Fruit fly (Drosophila melanogaster) whole organism, prepupa: ENCODE results near the gene CG13043.

Source experiments
- Blimp-1 ChIP-seq: fragments of 200-800 bp; sonication (Bioruptor generic); optimal IDR thresholded peaks from 3 replicates; lab custom pipeline; 2017; ENCODE audit warnings: missing biosample characterization, missing genetic modification characterization, mild to moderate bottlenecking, moderate library complexity, missing genetic modification reagents
- CG11762 ChIP-seq: fragments of 200-800 bp; sonication (Bioruptor generic); optimal IDR thresholded peaks from 3 replicates; lab custom pipeline; 2016; ENCODE audit warnings: missing biosample characterization, missing genetic modification characterization; ENCODE audit not compliant: insufficient read depth
- CG16779 ChIP-seq: fragments of 200-800 bp; sonication (Bioruptor generic); optimal IDR thresholded peaks from 3 replicates; lab custom pipeline; 2017; ENCODE audit warnings: missing biosample characterization, mild to moderate bottlenecking, missing genetic modification characterization
- CG32006 ChIP-seq: fragments of 200-800 bp; sonication (Bioruptor generic); optimal IDR thresholded peaks from 3 replicates; lab custom pipeline; 2017; ENCODE audit warnings: missing biosample characterization, mild to moderate bottlenecking, missing genetic modification characterization
- CG6854 ChIP-seq: fragments of 200-800 bp; sonication (Bioruptor generic); optimal IDR thresholded peaks from 2 replicates; lab custom pipeline; 2017; ENCODE audit warnings: missing biosample characterization, mild to moderate bottlenecking, missing genetic modification characterization
- CG8119 ChIP-seq: fragments of 200-800 bp; sonication (Bioruptor generic); IDR thresholded peaks from 3 replicates; pipeline ENCODE4 v1.3.6; 2022; ENCODE audit warnings: missing biosample characterization, missing genetic modification characterization
- Hr38 ChIP-seq: sonication (Bioruptor generic); optimal IDR thresholded peaks from 2 replicates; lab custom pipeline; 2016; ENCODE audit warnings: missing biosample characterization, missing genetic modification characterization
- OdsH ChIP-seq: fragments of 200-800 bp; sonication (Bioruptor generic); optimal IDR thresholded peaks from 3 replicates; lab custom pipeline; 2016; ENCODE audit warnings: missing biosample characterization, missing genetic modification characterization
- achi ChIP-seq: fragments of 200-800 bp; sonication (Bioruptor generic); optimal IDR thresholded peaks from 3 replicates; lab custom pipeline; 2016; ENCODE audit warnings: missing biosample characterization, missing genetic modification characterization
- dsx ChIP-seq: fragments of 200-800 bp; optimal IDR thresholded peaks from 3 replicates; lab custom pipeline; 2019; ENCODE audit warnings: missing biosample characterization, mild to moderate bottlenecking, missing genetic modification characterization, moderate library complexity; ENCODE audit not compliant: poor library complexity, severe bottlenecking
- eg ChIP-seq: fragments of 200-800 bp; sonication (Bioruptor generic); IDR thresholded peaks from 3 replicates; pipeline ENCODE4 v1.3.6; 2022; ENCODE audit warnings: missing biosample characterization, missing genetic modification characterization
- topi ChIP-seq: fragments of 200-800 bp; sonication (Bioruptor generic); optimal IDR thresholded peaks from 3 replicates; lab custom pipeline; 2016; ENCODE audit warnings: missing biosample characterization, missing genetic modification characterization
- vri ChIP-seq: fragments of 200-800 bp; sonication (Bioruptor generic); optimal IDR thresholded peaks from 3 replicates; lab custom pipeline; 2016; ENCODE audit warnings: missing biosample characterization, mild to moderate bottlenecking, missing genetic modification characterization

DNA sequence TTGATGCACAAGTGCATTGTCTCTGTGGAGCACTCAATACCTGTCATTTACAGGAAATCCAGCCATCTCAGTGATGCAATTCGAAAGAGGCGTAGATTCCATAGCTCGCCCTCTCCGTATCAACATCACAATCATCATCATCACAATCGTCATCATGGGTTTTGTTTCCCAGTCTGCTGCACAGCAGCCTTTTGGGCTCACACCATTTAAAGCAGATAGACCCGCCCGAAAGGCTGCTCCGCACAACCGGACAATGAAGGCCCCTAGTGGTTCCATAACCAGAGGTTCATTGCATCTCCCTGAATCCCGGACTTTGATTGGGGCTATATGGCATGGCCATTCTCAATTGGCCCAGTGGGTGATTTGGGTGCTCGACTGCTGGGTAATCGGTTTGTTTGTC lies 29.2 kb upstream of the CG13043 start:
- TF ChIP-seq CG6854 (GFP tag; lab: Kevin White, UChicago) (no peak), CG11762 (GFP tag; lab: Kevin White, UChicago) (no peak), eg (GFP tag; lab: Robert Waterston, UW) (0 out of 3 replicates have a peak, but pooled peaks have one; percentile 32), CG8119 (no peak), Hr38 (GFP tag; lab: Kevin White, UChicago) (no peak), CG32006 (GFP tag; lab: Kevin White, UChicago) (no peak), Blimp-1 (no peak), achi (GFP tag; lab: Kevin White, UChicago) (no peak), CG16779 (tag; lab: Kevin White, UChicago) (no peak), OdsH (GFP tag; lab: Kevin White, UChicago) (no peak), vri (GFP tag; lab: Kevin White, UChicago) (no peak), dsx (no peak), topi (GFP tag; lab: Kevin White, UChicago) (no peak)
